Worm (Caenorhabditis elegans) whole organism, midembryonic: ENCODE measurements around the gene R08A2.9.
"Not testable (repeated sequence)": the region's sequence is repeated elsewhere in the genome, so short reads cannot be mapped to it uniquely, and the experiment has no call there.

ENCODE experiments used
- T22C8.4 ChIP-seq: fragments of 200-800 bp; sonication (Bioruptor generic); IDR thresholded peaks from 2 replicates; pipeline ENCODE4 v1.3.6; 2022; ENCODE audit warnings: missing genetic modification characterization, missing compliant biosample characterization
- cog-1 ChIP-seq: sonication (generic microtip); optimal IDR thresholded peaks from 2 replicates; lab custom pipeline; 2016; ENCODE audit warnings: missing genetic modification characterization, missing compliant biosample characterization
- flt-1 ChIP-seq: fragments of 200-800 bp; sonication (Bioruptor generic); IDR thresholded peaks from 2 replicates; pipeline ENCODE4 v1.3.6; 2022; ENCODE audit warnings: missing genetic modification characterization, missing compliant biosample characterization
- klf-2 ChIP-seq: fragments of 200-800 bp; sonication (Bioruptor generic); conservative IDR thresholded peaks from 2 replicates; pipeline ENCODE4 v1.3.6; 2022; ENCODE audit warnings: missing genetic modification reagents, missing genetic modification characterization, missing compliant biosample characterization
- med-1 ChIP-seq: sonication (generic microtip); optimal IDR thresholded peaks from 2 replicates; lab custom pipeline; 2017; ENCODE audit warnings: missing genetic modification characterization, mild to moderate bottlenecking, missing compliant biosample characterization, antibody characterized with exemption, missing genetic modification reagents; ENCODE audit not compliant: insufficient read depth
- ref-1 ChIP-seq: fragments of 200-800 bp; sonication (Bioruptor generic); conservative IDR thresholded peaks from 2 replicates; pipeline ENCODE4 v1.3.6; 2022; ENCODE audit warnings: missing genetic modification reagents, missing genetic modification characterization, missing compliant biosample characterization
- tab-1 ChIP-seq: fragments of 200-800 bp; sonication (Bioruptor generic); IDR thresholded peaks from 2 replicates; pipeline ENCODE4 v1.3.6; 2022; ENCODE audit warnings: missing genetic modification characterization, missing compliant biosample characterization
- ztf-23 ChIP-seq: fragments of 200-800 bp; sonication (Bioruptor generic); IDR thresholded peaks from 2 replicates; pipeline ENCODE4 v1.3.6; 2022; ENCODE audit warnings: missing genetic modification reagents, missing genetic modification characterization, missing compliant biosample characterization
- ztf-29 ChIP-seq: fragments of 200-800 bp; sonication (Bioruptor generic); IDR thresholded peaks from 2 replicates; pipeline ENCODE4 v1.3.6; 2022; ENCODE audit warnings: missing genetic modification reagents, missing genetic modification characterization, missing compliant biosample characterization

Gene R08A2.9

DNA sequence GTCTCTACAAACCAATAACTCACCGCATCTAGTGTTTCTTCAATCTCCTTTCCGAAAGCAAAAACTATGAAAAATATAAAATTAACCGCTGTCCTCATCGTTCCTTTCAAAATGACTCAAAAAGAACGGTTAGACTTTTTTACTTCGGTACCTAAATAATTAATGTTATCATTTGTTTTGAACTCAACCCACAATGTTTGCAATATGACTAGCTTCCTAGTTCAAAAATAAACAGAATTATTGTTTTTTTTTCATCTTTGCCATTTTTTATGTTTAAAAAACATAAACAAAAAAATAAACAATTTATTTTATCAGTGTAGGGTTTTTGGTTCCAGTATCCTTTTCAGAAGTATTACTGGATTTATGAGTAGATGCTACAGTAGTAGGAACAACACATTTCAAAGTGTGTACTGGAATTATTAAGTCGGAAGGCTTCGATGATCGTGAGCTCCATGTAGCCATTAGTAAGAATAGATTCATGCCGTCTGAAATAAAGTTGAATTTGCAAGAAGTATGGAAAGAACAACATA is 40.6 kb downstream of the R08A2.9 start, which contains the start of the genes lipl-8 and Y50E8A.22:
lipl-8 (minus strand) TSS at position 101 of the 530 bp plus-strand sequence.
Y50E8A.22 (minus strand) TSS at position 480 of the 530 bp plus-strand sequence.
- no peak for TF ChIP-seq ztf-23 (GFP tag; lab: Robert Waterston, UW)
- no peak for TF ChIP-seq T22C8.4
- no peak for TF ChIP-seq flt-1 (GFP tag; lab: Robert Waterston, UW)
- no peak for TF ChIP-seq cog-1
- TF ChIP-seq ztf-29 (GFP tag; lab: Robert Waterston, UW): no peak
- TF ChIP-seq tab-1: no peak
- no peak for TF ChIP-seq ref-1 (GFP tag; lab: Robert Waterston, UW)
- TF ChIP-seq med-1 (GFP tag; lab: Kevin White, UChicago): no peak
- no peak for TF ChIP-seq klf-2 (GFP tag; lab: Robert Waterston, UW)

DNA sequence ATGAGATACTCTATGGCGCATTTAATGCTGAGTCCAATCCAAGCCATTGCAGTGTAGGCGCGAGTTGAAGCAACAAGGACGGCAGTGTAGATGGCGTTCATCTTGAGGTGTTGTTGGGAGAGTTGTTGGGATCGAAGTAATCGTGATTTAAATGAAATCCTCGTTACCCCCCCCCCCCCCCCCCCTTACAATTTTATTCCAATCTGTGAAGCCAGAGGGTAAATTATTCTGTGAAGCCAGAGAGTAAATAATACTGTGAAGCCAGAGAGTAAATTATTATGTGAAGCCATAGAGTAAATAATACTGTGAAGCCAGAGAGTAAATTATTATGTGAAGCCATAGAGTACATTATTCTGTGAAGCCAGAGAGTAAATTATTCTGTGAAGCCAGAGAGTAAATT is 42.3 kb downstream of the R08A2.9 start, which contains the start of gene nspa-10:
nspa-10 (minus strand) TSS at position 101 of the 400 bp plus-strand sequence.
- not testable (repeated sequence) for TF ChIP-seq ztf-23 (GFP tag; lab: Robert Waterston, UW); med-1 (GFP tag; lab: Kevin White, UChicago); cog-1
